Worm (Caenorhabditis elegans) whole organism, early embryonic: ENCODE measurements around the gene C34C12.7.

Source experiments
- B0310.2 ChIP-seq: sonication (generic microtip); optimal IDR thresholded peaks from 2 replicates; lab custom pipeline; 2016; ENCODE audit warnings: mild to moderate bottlenecking, missing genetic modification characterization, missing compliant biosample characterization
- F13C5.2 ChIP-seq: sonication (generic microtip); optimal IDR thresholded peaks from 2 replicates; lab custom pipeline; 2017; ENCODE audit warnings: mild to moderate bottlenecking, missing genetic modification characterization, inconsistent platforms, missing compliant biosample characterization
- aly-1 ChIP-seq: sonication (generic microtip); optimal IDR thresholded peaks from 2 replicates; lab custom pipeline; 2016; ENCODE audit warnings: missing genetic modification characterization, missing compliant biosample characterization
- ama-1 ChIP-seq: fragments of 150-350 bp; optimal IDR thresholded peaks from 2 replicates; lab custom pipeline; 2014
- ceh-13 ChIP-seq: fragments of 200-800 bp; sonication (Bioruptor generic); optimal IDR thresholded peaks from 2 replicates; lab custom pipeline; 2018; ENCODE audit warnings: mild to moderate bottlenecking, missing genetic modification characterization, missing compliant biosample characterization
- ceh-36 ChIP-seq: sonication (generic microtip); optimal IDR thresholded peaks from 2 replicates; lab custom pipeline; 2016; ENCODE audit warnings: missing genetic modification characterization, inconsistent platforms, missing compliant biosample characterization
- ets-7 ChIP-seq: sonication (generic microtip); optimal IDR thresholded peaks from 2 replicates; lab custom pipeline; 2016; ENCODE audit warnings: missing genotype, missing genetic modification characterization, missing compliant biosample characterization
- flt-1 ChIP-seq: fragments of 200-800 bp; sonication (Bioruptor generic); IDR thresholded peaks from 2 replicates; pipeline ENCODE4 v1.3.6; 2022; ENCODE audit warnings: missing genetic modification characterization, missing compliant biosample characterization
- hmbx-1 ChIP-seq: sonication (generic microtip); optimal IDR thresholded peaks from 2 replicates; lab custom pipeline; 2016; ENCODE audit warnings: mild to moderate bottlenecking, missing genetic modification characterization, missing compliant biosample characterization
- hmg-4 ChIP-seq: fragments of 200-800 bp; sonication (Bioruptor generic); optimal IDR thresholded peaks from 2 replicates; lab custom pipeline; 2018; ENCODE audit warnings: mild to moderate bottlenecking, missing genetic modification characterization, missing compliant biosample characterization
- hnd-1 ChIP-seq: sonication (generic microtip); optimal IDR thresholded peaks from 2 replicates; lab custom pipeline; 2016; ENCODE audit warnings: missing genetic modification characterization, missing compliant biosample characterization
- pes-1 ChIP-seq: fragments of 200-800 bp; sonication (Bioruptor generic); IDR thresholded peaks from 2 replicates; pipeline ENCODE4 v1.3.6; 2022; ENCODE audit warnings: missing genetic modification reagents, missing genetic modification characterization, missing compliant biosample characterization
- scrt-1 ChIP-seq: fragments of 200-800 bp; sonication (Bioruptor generic); IDR thresholded peaks from 2 replicates; pipeline ENCODE4 v1.3.6; 2022; ENCODE audit warnings: missing genetic modification characterization, missing compliant biosample characterization
- sea-1 ChIP-seq: fragments of 200-800 bp; sonication (Bioruptor generic); conservative IDR thresholded peaks from 2 replicates; pipeline ENCODE4 v1.3.6; 2022; ENCODE audit warnings: missing genetic modification characterization, missing compliant biosample characterization
- tbx-11 ChIP-seq: fragments of 200-800 bp; sonication (Bioruptor generic); IDR thresholded peaks from 2 replicates; pipeline ENCODE4 v1.3.6; 2022; ENCODE audit warnings: missing genetic modification characterization, missing compliant biosample characterization
- tbx-37 ChIP-seq: fragments of 200-800 bp; sonication (Bioruptor generic); conservative IDR thresholded peaks from 2 replicates; pipeline ENCODE4 v1.3.6; 2022; ENCODE audit warnings: missing genetic modification reagents, missing genetic modification characterization, missing compliant biosample characterization
- tra-4 ChIP-seq: sonication (generic microtip); optimal IDR thresholded peaks from 2 replicates; lab custom pipeline; 2017; ENCODE audit warnings: missing genetic modification characterization, missing compliant biosample characterization

Gene C34C12.7

DNA sequence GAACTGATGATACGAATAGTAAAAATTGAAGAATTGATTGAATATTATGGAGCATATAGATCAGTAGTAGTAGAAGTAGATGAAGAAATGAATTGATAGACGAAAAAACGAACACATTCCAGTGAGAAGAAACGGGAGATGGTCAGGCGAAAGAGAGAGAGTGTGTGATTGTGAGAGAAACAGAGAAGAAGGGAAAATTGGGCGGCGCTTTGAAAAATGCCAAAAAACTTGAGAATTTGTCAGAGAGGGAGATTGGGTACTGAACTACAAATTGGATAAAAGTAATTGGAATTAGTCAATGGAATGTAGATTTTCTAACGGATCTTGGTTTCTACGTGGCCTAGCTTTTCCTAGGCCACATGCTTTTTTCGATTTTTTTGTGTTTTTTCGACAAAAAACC lies at the start of gene C34C12.7:
Gene C34C12.7 (minus strand): TSS at position 118 of the 400 bp plus-strand sequence.
- TF ChIP-seq ceh-13: no peak
- TF ChIP-seq tra-4 (tag; lab: Kevin White, UChicago): no peak
- no peak for TF ChIP-seq hnd-1 (tag; lab: Kevin White, UChicago)
- TF ChIP-seq ceh-36 (tag; lab: Kevin White, UChicago): no peak
- TF ChIP-seq pes-1 (GFP tag; lab: Robert Waterston, UW): no peak
- TF ChIP-seq ama-1 (lab: Kevin White, UChicago): no peak
- TF ChIP-seq tbx-37 (GFP tag; lab: Robert Waterston, UW): no peak
- no peak for TF ChIP-seq sea-1
- no peak for TF ChIP-seq hmbx-1 (tag; lab: Kevin White, UChicago)
- no peak for TF ChIP-seq aly-1
- TF ChIP-seq flt-1: no peak
- no peak for TF ChIP-seq tbx-11 (GFP tag; lab: Robert Waterston, UW)
- TF ChIP-seq ets-7: no peak
- TF ChIP-seq F13C5.2: no peak

DNA sequence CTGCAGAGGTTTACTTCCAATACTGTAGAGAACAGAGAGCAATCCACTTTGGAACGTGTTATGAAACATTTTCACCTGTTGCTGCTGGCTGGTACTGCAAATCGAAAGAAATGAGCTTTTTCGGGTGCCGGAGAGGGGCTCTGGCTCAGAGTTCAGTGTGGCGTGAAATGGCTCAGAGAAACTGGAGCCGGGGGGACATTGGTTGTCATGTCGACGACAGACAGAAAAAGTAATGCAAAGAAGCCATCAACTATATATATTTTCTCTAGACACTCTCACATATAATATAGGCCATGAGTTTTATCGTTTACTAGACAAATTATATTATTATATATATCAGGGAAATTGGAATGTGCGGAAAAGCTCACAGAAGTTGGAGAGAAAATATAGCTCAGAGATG lies 49.3 kb upstream of the C34C12.7 start, which contains the start of gene cfap-20:
Gene cfap-20 (minus strand): TSS at position 101 of the 400 bp plus-strand sequence.
- TF ChIP-seq pes-1 (GFP tag; lab: Robert Waterston, UW) (no peak), tbx-37 (GFP tag; lab: Robert Waterston, UW) (no peak), aly-1 (no peak), ets-7 (no peak), B0310.2 (tag; lab: Kevin White, UChicago) (no peak), F13C5.2 (no peak), ceh-13 (no peak)

DNA sequence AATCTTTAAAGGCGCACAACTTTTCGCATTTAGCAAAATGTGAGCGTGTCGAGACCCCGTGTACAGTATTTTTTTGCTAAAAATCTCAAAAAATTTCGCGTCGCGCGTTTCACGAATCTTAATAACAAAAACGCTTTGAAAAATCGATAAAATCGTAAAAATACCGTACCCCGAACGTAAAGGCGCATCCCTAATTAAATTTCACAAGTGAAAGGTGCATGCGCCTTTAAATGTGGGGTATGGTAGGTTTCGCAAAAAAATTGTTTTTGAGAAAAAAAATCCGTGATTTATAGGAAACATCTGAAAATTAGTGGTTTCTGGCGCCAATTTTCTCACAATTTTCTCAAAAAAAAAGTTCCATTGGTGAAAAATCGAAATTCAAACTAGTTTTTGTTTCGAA lies 46.0 kb upstream of the C34C12.7 start:
- TF ChIP-seq scrt-1 (GFP tag; lab: Robert Waterston, UW) (no peak), tbx-37 (GFP tag; lab: Robert Waterston, UW) (no peak), tra-4 (tag; lab: Kevin White, UChicago) (no peak), hnd-1 (tag; lab: Kevin White, UChicago) (no peak), pes-1 (GFP tag; lab: Robert Waterston, UW) (no peak), ceh-36 (tag; lab: Kevin White, UChicago) (no peak), B0310.2 (tag; lab: Kevin White, UChicago) (no peak), sea-1 (no peak), aly-1 (no peak), ama-1 (lab: Kevin White, UChicago) (no peak)

DNA sequence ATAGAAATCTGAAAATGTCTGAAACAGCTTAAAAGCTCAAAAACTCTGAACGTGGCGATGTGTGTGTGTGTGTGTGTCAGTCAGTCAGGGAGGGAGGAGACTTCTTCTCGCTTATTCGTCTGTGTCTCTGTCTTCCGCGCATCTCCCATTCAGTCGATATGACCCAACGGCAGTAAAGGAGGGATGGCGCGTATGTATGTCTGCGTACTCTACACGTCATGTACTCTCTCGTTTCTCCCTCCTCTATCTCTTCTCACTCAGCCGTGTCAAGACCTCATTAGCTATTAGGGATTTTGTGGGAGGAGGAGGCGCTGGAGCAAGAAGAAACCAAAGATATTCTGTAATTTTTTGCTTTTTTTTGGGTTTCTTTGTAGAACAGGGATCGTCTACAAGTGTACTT lies 43.9 kb upstream of the C34C12.7 start:
- no peak for TF ChIP-seq ceh-36 (tag; lab: Kevin White, UChicago)

DNA sequence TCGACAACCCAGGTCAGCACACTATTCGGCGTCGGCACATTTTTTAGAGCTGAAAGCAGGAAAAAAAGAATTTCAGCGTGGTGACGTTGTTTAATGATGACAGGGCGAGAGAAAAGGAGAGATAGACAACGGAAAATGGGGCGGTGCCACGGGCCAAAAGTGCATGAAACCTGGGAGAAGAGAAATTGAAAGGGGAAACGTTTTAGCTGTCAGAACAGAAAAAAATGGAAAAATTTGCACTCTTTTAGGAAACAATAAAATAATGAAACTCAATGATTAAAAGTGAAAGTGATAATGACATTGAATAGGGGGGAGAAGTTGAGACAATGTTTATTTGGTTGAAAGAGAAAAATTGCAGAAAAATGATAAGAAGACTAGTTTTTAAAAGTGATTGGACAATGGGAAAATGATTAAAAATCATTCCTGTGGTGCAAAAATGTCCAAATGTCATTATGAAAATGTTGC lies 41.6 kb upstream of the C34C12.7 start, which contains the start of gene pitp-1:
Gene pitp-1 (minus strand): TSS at position 51 of the 465 bp plus-strand sequence.
- no peak for TF ChIP-seq pes-1 (GFP tag; lab: Robert Waterston, UW)
- no peak for TF ChIP-seq tra-4 (tag; lab: Kevin White, UChicago)

DNA sequence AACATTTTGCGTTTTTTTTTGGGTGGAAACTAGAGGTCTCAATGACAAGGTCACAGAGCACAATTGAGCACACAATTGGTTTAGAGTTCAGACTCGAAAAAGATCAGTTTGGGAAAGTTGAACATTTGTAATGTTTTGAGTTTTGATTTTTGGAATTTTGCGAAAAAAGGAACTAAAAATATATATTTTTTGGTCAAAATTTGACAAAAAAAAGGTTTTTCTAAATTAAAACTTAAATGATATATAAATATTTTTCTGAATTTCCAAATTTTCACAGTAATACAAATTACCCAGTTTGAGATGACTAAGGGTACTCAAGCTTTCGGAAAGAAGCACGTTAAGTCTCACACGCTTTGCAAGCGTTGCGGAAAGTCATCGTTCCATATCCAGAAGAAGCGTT lies 40.2 kb upstream of the C34C12.7 start, which contains the start of gene rpl-37:
Gene rpl-37 (plus strand): TSS at position 301 of the 400 bp plus-strand sequence.
- TF ChIP-seq tbx-37 (GFP tag; lab: Robert Waterston, UW) (no peak), ets-7 (no peak), tra-4 (tag; lab: Kevin White, UChicago) (no peak), scrt-1 (GFP tag; lab: Robert Waterston, UW) (no peak), ama-1 (lab: Kevin White, UChicago) (no peak), hmbx-1 (tag; lab: Kevin White, UChicago) (no peak), ceh-13 (no peak), aly-1 (no peak), tbx-11 (GFP tag; lab: Robert Waterston, UW) (no peak)

DNA sequence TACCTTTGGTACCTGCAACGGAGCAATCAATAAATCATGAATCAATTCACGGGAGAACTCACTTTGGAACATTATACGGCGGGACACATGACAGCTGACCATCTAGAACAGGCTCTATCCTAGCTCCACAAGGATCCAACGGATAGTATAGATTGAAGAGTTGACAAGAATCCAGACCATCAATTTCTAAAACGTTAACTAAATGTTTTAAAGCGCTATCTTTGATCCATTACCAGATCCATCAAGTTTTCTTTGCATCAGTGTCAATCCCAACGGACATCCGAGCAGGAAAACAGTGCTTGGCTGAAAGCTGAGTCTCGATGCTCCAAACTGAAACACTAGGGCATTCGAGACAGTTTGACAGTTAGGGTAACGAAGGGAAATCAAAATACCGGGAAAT lies 35.2 kb upstream of the C34C12.7 start:
- TF ChIP-seq tra-4 (tag; lab: Kevin White, UChicago): no peak
- TF ChIP-seq tbx-11 (GFP tag; lab: Robert Waterston, UW): no peak
- no peak for TF ChIP-seq scrt-1 (GFP tag; lab: Robert Waterston, UW)
- no peak for TF ChIP-seq flt-1
- no peak for TF ChIP-seq ama-1 (lab: Kevin White, UChicago)
- TF ChIP-seq B0310.2 (tag; lab: Kevin White, UChicago): no peak
- no peak for TF ChIP-seq sea-1
- TF ChIP-seq pes-1 (GFP tag; lab: Robert Waterston, UW): no peak

DNA sequence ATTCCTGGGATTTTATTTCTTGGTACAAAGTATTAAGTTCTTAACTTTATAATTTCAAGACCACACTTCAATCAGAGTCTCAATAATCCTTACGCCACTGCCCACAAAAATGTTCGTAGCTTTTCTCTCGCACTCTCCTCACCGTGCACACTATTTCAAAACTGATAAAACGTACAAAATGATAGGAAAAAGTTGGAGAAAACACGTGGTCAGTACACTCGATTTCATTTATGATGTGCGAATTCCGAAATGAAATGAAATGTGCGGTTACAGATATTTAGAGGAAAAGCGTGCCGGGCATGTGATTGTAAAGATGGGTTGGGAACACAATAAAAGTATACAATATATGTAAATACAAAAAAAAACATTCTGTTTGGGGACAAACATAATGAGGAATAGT lies 32.3 kb upstream of the C34C12.7 start:
- no peak for TF ChIP-seq tra-4 (tag; lab: Kevin White, UChicago)
- no peak for TF ChIP-seq tbx-37 (GFP tag; lab: Robert Waterston, UW)
- TF ChIP-seq ceh-36 (tag; lab: Kevin White, UChicago): no peak
- TF ChIP-seq tbx-11 (GFP tag; lab: Robert Waterston, UW): no peak
- TF ChIP-seq hmg-4 (GFP tag; lab: Kevin White, UChicago): no peak
- no peak for TF ChIP-seq F13C5.2
- no peak for TF ChIP-seq ama-1 (lab: Kevin White, UChicago)
- TF ChIP-seq B0310.2 (tag; lab: Kevin White, UChicago): no peak
- no peak for TF ChIP-seq ceh-13
- no peak for TF ChIP-seq hnd-1 (tag; lab: Kevin White, UChicago)
- no peak for TF ChIP-seq sea-1
- TF ChIP-seq ets-7: no peak
- TF ChIP-seq aly-1: no peak
- no peak for TF ChIP-seq pes-1 (GFP tag; lab: Robert Waterston, UW)
- no peak for TF ChIP-seq flt-1

DNA sequence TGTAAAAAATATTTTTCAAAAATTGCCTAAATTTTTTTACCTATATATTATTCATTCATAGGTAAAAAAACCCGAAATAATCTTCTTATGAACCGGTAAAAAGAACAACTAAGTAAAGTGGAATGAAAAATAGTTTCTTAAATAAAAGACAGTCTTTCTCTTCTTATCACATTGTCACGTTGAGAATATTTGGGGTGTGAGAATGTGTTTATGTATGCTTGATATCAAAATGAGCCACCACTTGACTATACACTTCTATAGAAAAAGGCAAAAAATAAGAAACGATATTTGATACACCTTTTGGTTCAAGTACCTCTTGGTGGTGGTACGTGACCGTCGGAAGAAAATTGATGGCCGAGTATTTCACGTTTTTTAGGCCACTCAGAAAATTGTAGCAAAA lies 31.4 kb upstream of the C34C12.7 start, which contains the start of gene hmit-1.3:
Gene hmit-1.3 (minus strand): TSS at position 103 of the 400 bp plus-strand sequence.
- no peak for TF ChIP-seq hmg-4 (GFP tag; lab: Kevin White, UChicago)
- no peak for TF ChIP-seq B0310.2 (tag; lab: Kevin White, UChicago)
- TF ChIP-seq ceh-36 (tag; lab: Kevin White, UChicago): no peak
- TF ChIP-seq tra-4 (tag; lab: Kevin White, UChicago): no peak
- TF ChIP-seq flt-1: no peak
- no peak for TF ChIP-seq ama-1 (lab: Kevin White, UChicago)
- TF ChIP-seq scrt-1 (GFP tag; lab: Robert Waterston, UW): no peak
- TF ChIP-seq aly-1: no peak
